Worm (Caenorhabditis elegans): ENCODE results near the gene F34D10.4.

DNA sequence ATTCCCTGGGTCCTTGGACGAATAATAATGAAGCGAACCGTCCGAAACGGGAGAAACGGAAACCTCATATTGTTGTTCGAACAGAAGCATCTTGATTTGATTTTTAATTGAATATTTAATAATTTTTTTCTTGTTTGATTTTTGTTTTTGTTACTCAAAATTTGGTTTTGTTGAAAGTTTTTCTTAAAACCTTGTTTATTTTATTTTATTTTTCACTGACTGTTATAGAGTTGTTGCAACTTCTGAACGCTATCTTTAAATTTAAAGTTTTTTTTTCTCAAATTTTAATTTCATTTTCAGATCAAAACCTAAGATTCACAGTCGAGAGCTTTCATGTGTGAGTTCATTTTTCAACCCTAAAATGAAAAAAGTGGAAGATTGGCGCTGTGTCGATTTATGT lies 27.4 kb upstream of the F34D10.4 start, which contains the start of gene alkb-8:
- TF ChIP-seq ama-1 (optimal IDR thresholded peaks at IDR 0.05) (no peak), pax-3 (tag; optimal IDR thresholded peaks at IDR 0.05) (no peak)

Measured in whole organism, L1 larva.